Worm (Caenorhabditis elegans) whole organism, L4 larva: ENCODE data around the gene C14A6.13.

Experiments used
- Y5F2A.4 ChIP-seq: fragments of 200-800 bp; sonication (Bioruptor generic); optimal IDR thresholded peaks from 2 replicates; lab custom pipeline; 2018; ENCODE audit warnings: mild to moderate bottlenecking, missing genetic modification characterization, missing compliant biosample characterization
- aly-2 ChIP-seq: sonication (generic microtip); optimal IDR thresholded peaks from 2 replicates; lab custom pipeline; 2018; ENCODE audit warnings: missing biosample characterization, missing genetic modification characterization
- ama-1 ChIP-seq: fragments of 150-350 bp; optimal IDR thresholded peaks from 2 replicates; lab custom pipeline; 2014; ENCODE audit warnings: inconsistent platforms, mixed read lengths
- daf-16 ChIP-seq, 3 experiments: sonication (generic microtip); optimal IDR thresholded peaks; 2 replicates each; lab custom pipeline; 2016 to 2017; ENCODE audit warnings: missing genetic modification characterization in 3 of 3, missing genetic modification reagents in 3 of 3, mild to moderate bottlenecking in 2 of 3, missing compliant biosample characterization in 2 of 3, missing biosample characterization in 1 of 3, moderate library complexity in 1 of 3
- lin-38 ChIP-seq: fragments of 200-800 bp; sonication (Bioruptor generic); IDR thresholded peaks from 2 replicates; pipeline ENCODE4 v1.3.6; 2022; ENCODE audit warnings: missing genetic modification reagents, missing genetic modification characterization, missing compliant biosample characterization
- nhr-77 ChIP-seq: fragments of 150-350 bp; optimal IDR thresholded peaks from 2 replicates; lab custom pipeline; 2014; ENCODE audit warnings: missing biosample characterization, missing genetic modification characterization

ce11 chrV:18123639-18124038 is 37.5 kb downstream of the C14A6.13 start, which contains the start of gene fbxa-107:
- no peak for TF ChIP-seq lin-38 (GFP tag; lab: Robert Waterston, UW)
- no peak for TF ChIP-seq aly-2 (tag; lab: Kevin White, UChicago)
- no peak for TF ChIP-seq Y5F2A.4 (GFP tag; lab: Kevin White, UChicago)
- TF ChIP-seq nhr-77 (tag; lab: Kevin White, UChicago) = no peak
- no peak for TF ChIP-seq ama-1
- no peak for TF ChIP-seq daf-16 (GFP tag; optimal IDR thresholded peaks at IDR 0.05; lab: Kevin White, UChicago)
- no peak for TF ChIP-seq daf-16 (tag; optimal IDR thresholded peaks at IDR 0.05; lab: Kevin White, UChicago)
